Worm (Caenorhabditis elegans) whole organism, L3 larva: ENCODE measurements around the gene C49F8.3.

Experiments used
- R02D3.7 ChIP-seq: fragments of 150-350 bp; optimal IDR thresholded peaks from 2 replicates; lab custom pipeline; 2014; ENCODE audit warnings: missing biosample characterization, missing genetic modification characterization
- ceh-9 ChIP-seq: sonication (generic microtip); optimal IDR thresholded peaks from 2 replicates; lab custom pipeline; 2018; ENCODE audit warnings: missing biosample characterization, missing genetic modification characterization
- daf-12 ChIP-seq: fragments of 150-350 bp; optimal IDR thresholded peaks from 2 replicates; lab custom pipeline; 2014; ENCODE audit warnings: missing biosample characterization, missing genetic modification reagents, missing genetic modification characterization
- egl-27 ChIP-seq: sonication (generic microtip); optimal IDR thresholded peaks from 4 replicates; lab custom pipeline; 2017; ENCODE audit warnings: missing biosample characterization, missing genetic modification reagents, missing genetic modification characterization
- elt-1 ChIP-seq: fragments of 150-350 bp; optimal IDR thresholded peaks from 2 replicates; lab custom pipeline; 2014; ENCODE audit warnings: missing biosample characterization, missing genetic modification characterization
- elt-3 ChIP-seq, 3 experiments: fragments of 150-350 bp in 1 of 3; sonication (generic microtip) in 2 of 3; optimal IDR thresholded peaks; 2 replicates in 2 of 3; 4 replicates in 1 of 3; lab custom pipeline; 2014 to 2017; ENCODE audit warnings: missing biosample characterization in 3 of 3, missing genetic modification characterization in 3 of 3
- fos-1 ChIP-seq: fragments of 150-350 bp; optimal IDR thresholded peaks from 2 replicates; lab custom pipeline; 2014; ENCODE audit warnings: missing biosample characterization, missing genetic modification characterization
- nhr-11 ChIP-seq: fragments of 150-350 bp; optimal IDR thresholded peaks from 2 replicates; lab custom pipeline; 2014; ENCODE audit warnings: missing biosample characterization, missing genetic modification characterization
- nhr-25 ChIP-seq: sonication (generic microtip); optimal IDR thresholded peaks from 2 replicates; lab custom pipeline; 2017; ENCODE audit warnings: missing biosample characterization, missing genetic modification characterization
- nhr-77 ChIP-seq: fragments of 150-350 bp; optimal IDR thresholded peaks from 2 replicates; lab custom pipeline; 2014; ENCODE audit warnings: missing biosample characterization, missing genetic modification characterization
- pha-4 ChIP-seq: fragments of 150-350 bp; optimal IDR thresholded peaks from 2 replicates; lab custom pipeline; 2014; ENCODE audit warnings: missing biosample characterization, missing genetic modification reagents, missing genetic modification characterization
- snpc-4 ChIP-seq: fragments of 150-350 bp; optimal IDR thresholded peaks from 2 replicates; lab custom pipeline; 2014; ENCODE audit warnings: missing biosample characterization, missing genetic modification characterization
- ztf-11 ChIP-seq: fragments of 150-350 bp; optimal IDR thresholded peaks from 2 replicates; lab custom pipeline; 2014; ENCODE audit warnings: missing biosample characterization, missing genetic modification characterization

ce11 chrX:13359800-13360199, 27.5 kb downstream of the C49F8.3 start:
- TF ChIP-seq nhr-77 (tag; lab: Kevin White, UChicago) (no peak), egl-27 (peak; percentile 19), elt-3 (tag; optimal IDR thresholded peaks at IDR 0.05; lab: Kevin White, UChicago) (no peak), R02D3.7 (no peak), ztf-11 (no peak), fos-1 (no peak), elt-1 (tag; lab: Kevin White, UChicago) (no peak), ceh-9 (no peak), nhr-25 (tag; lab: Kevin White, UChicago) (peak; percentile 12), snpc-4 (no peak), nhr-11 (tag; lab: Kevin White, UChicago) (no peak), pha-4 (peak; percentile 47), daf-12 (tag; lab: Kevin White, UChicago) (no peak)
